Worm (Caenorhabditis elegans) whole organism, L4 larva: ENCODE measurements around the gene T02G5.7.
A peak's percentile ranks its signal among the peaks of the same experiment; 100 is the strongest.

Source experiments
- D1046.2 ChIP-seq: fragments of 200-800 bp; sonication (Bioruptor generic); IDR thresholded peaks from 2 replicates; pipeline ENCODE4 v1.3.6; 2022; ENCODE audit warnings: missing genetic modification characterization, missing compliant biosample characterization
- Y105C5A.15 ChIP-seq: fragments of 200-800 bp; sonication (Bioruptor generic); IDR thresholded peaks from 2 replicates; pipeline ENCODE4 v1.3.6; 2022; ENCODE audit warnings: missing genetic modification characterization, missing compliant biosample characterization
- Y48G9A.11 ChIP-seq: fragments of 200-800 bp; sonication (Bioruptor generic); IDR thresholded peaks from 2 replicates; pipeline ENCODE4 v1.3.6; 2022; ENCODE audit warnings: missing genetic modification reagents, missing genetic modification characterization, missing compliant biosample characterization
- Y75B8A.6 ChIP-seq: fragments of 200-800 bp; sonication (Bioruptor generic); IDR thresholded peaks from 2 replicates; pipeline ENCODE4 v1.3.6; 2022; ENCODE audit warnings: missing genetic modification reagents, missing genetic modification characterization, missing compliant biosample characterization
- ceh-28 ChIP-seq: fragments of 150-350 bp; optimal IDR thresholded peaks from 2 replicates; lab custom pipeline; 2014; ENCODE audit warnings: missing biosample characterization, missing genetic modification reagents, missing genetic modification characterization
- mdl-1 ChIP-seq, 2 experiments: fragments of 150-350 bp in 1 of 2; sonication (generic microtip) in 1 of 2; optimal IDR thresholded peaks; 2 replicates each; lab custom pipeline; 2014 to 2017; ENCODE audit warnings: missing biosample characterization in 2 of 2, missing genetic modification characterization in 2 of 2
- spr-1 ChIP-seq: sonication (generic microtip); optimal IDR thresholded peaks from 2 replicates; lab custom pipeline; 2016; ENCODE audit warnings: mild to moderate bottlenecking, missing genetic modification characterization, missing compliant biosample characterization
- unc-62 ChIP-seq, 3 experiments: fragments of 150-350 bp in 1 of 3; sonication (generic microtip); optimal IDR thresholded peaks in 2 of 3; peaks in 1 of 3; 1 replicate in 1 of 3; 2 replicates in 2 of 3; lab custom pipeline; 2014 to 2017; ENCODE audit warnings: missing biosample characterization in 3 of 3, missing genetic modification characterization in 3 of 3, missing genetic modification reagents in 3 of 3, missing genotype in 1 of 3

Gene T02G5.7

ce11 chrII:7122661-7123418 lies 47.4 kb downstream of the T02G5.7 start, which contains the start of gene F10E7.11 (continued):
- no peak for TF ChIP-seq spr-1

DNA sequence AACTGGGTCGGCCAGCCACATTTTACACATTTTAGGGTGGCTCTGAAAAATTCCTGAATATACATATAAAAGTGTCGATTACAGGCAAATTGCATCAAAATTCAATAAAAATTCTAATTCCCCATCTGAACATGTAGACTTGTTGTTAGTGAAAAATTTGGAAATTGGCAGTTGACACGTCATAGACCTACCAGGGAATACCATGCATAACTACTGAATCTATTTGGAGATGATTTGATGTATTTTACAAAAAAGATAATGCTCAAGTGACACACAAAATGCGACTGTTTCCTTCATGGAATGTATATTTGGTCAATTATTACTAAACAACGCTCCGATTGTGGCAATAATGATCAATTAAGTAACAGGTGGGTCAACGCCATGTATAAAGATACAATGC lies 51.0 kb downstream of the T02G5.7 start, which contains the start of gene F10E7.1:
Gene F10E7.1, plus strand, starts transcription at position 301 of the 400 bp plus-strand sequence.
- TF ChIP-seq ceh-28 (tag; lab: Kevin White, UChicago) (no peak), unc-62 (GFP tag; optimal IDR thresholded peaks at IDR 0.05 in 1 of 2; lab: Kevin White, UChicago) (peak in 1 of 2 experiments; percentile 49), unc-62 (tag; optimal IDR thresholded peaks at IDR 0.05; lab: Kevin White, UChicago) (no peak), Y75B8A.6 (GFP tag; lab: Robert Waterston, UW) (no peak), Y105C5A.15 (GFP tag; lab: Robert Waterston, UW) (no peak), mdl-1 (tag; optimal IDR thresholded peaks at IDR 0.05; lab: Kevin White, UChicago) (no peak), Y48G9A.11 (GFP tag; lab: Robert Waterston, UW) (no peak), D1046.2 (GFP tag; lab: Robert Waterston, UW) (no peak)
